Fruit fly (Drosophila melanogaster) whole organism, embryonic: ENCODE results near the gene CG2931.
A peak's percentile ranks its signal among the peaks of the same experiment; 100 is the strongest.

Experiments
- CG10543 ChIP-seq: fragments of 200-800 bp; sonication (Bioruptor generic); optimal IDR thresholded peaks from 3 replicates; lab custom pipeline; 2017; ENCODE audit warnings: missing biosample characterization, mild to moderate bottlenecking, missing genetic modification characterization, moderate library complexity
- CG12299 ChIP-seq: fragments of 200-800 bp; sonication (Bioruptor generic); optimal IDR thresholded peaks from 2 replicates; lab custom pipeline; 2018; ENCODE audit warnings: missing biosample characterization, mild to moderate bottlenecking, missing genetic modification characterization
- CG13123 ChIP-seq: fragments of 200-800 bp; sonication (Bioruptor generic); optimal IDR thresholded peaks from 2 replicates; lab custom pipeline; 2016; ENCODE audit warnings: missing biosample characterization, missing genetic modification characterization
- CG13287 ChIP-seq: fragments of 200-800 bp; sonication (Bioruptor generic); IDR thresholded peaks from 2 replicates; pipeline ENCODE4 v1.3.6; 2022; ENCODE audit warnings: missing biosample characterization, missing genetic modification characterization; ENCODE audit not compliant: partially characterized antibody
- CG14860 ChIP-seq: fragments of 200-800 bp; sonication (Bioruptor generic); IDR thresholded peaks from 3 replicates; pipeline ENCODE4 v1.3.6; 2022; ENCODE audit warnings: missing biosample characterization, missing genetic modification characterization; ENCODE audit not compliant: partially characterized antibody
- CG1603 ChIP-seq: fragments of 200-800 bp; sonication (Bioruptor generic); optimal IDR thresholded peaks from 2 replicates; lab custom pipeline; 2019; ENCODE audit warnings: missing biosample characterization, mild to moderate bottlenecking, missing genetic modification characterization, moderate library complexity
- CG18262 ChIP-seq: fragments of 200-800 bp; optimal IDR thresholded peaks from 3 replicates; lab custom pipeline; 2019; ENCODE audit warnings: missing biosample characterization, mild to moderate bottlenecking, missing genetic modification characterization, moderate library complexity
- CG2116 ChIP-seq: fragments of 200-800 bp; sonication (Bioruptor generic); optimal IDR thresholded peaks from 3 replicates; lab custom pipeline; 2018; ENCODE audit warnings: missing biosample characterization, mild to moderate bottlenecking, missing genetic modification characterization
- CG31224 ChIP-seq: fragments of 200-800 bp; sonication (Bioruptor generic); IDR thresholded peaks from 2 replicates; pipeline ENCODE4 v1.3.6; 2022; ENCODE audit warnings: missing biosample characterization, missing genetic modification characterization
- CG31388 ChIP-seq: fragments of 200-800 bp; sonication (Bioruptor generic); optimal IDR thresholded peaks from 2 replicates; lab custom pipeline; 2016; ENCODE audit warnings: missing biosample characterization, missing genetic modification characterization
- CG33557 ChIP-seq: fragments of 200-800 bp; sonication (Bioruptor generic); optimal IDR thresholded peaks from 2 replicates; lab custom pipeline; 2019; ENCODE audit warnings: missing biosample characterization, mild to moderate bottlenecking, missing genetic modification characterization, moderate library complexity
- CG3995 ChIP-seq: fragments of 200-800 bp; sonication (Bioruptor generic); optimal IDR thresholded peaks from 3 replicates; lab custom pipeline; 2016; ENCODE audit warnings: missing biosample characterization, missing genetic modification characterization
- CG43689 ChIP-seq: fragments of 200-800 bp; sonication (Bioruptor generic); IDR thresholded peaks from 2 replicates; pipeline ENCODE4 v1.3.6; 2022; ENCODE audit warnings: missing biosample characterization, missing genetic modification characterization
- CG4617 ChIP-seq: fragments of 200-800 bp; sonication (Bioruptor generic); optimal IDR thresholded peaks from 3 replicates; lab custom pipeline; 2016; ENCODE audit warnings: missing biosample characterization, missing genetic modification characterization, borderline replicate concordance
- CG6175 ChIP-seq: fragments of 200-800 bp; sonication (Bioruptor generic); IDR thresholded peaks from 3 replicates; pipeline ENCODE4 v1.3.6; 2022; ENCODE audit warnings: missing biosample characterization, missing genetic modification characterization
- CG6254 ChIP-seq: fragments of 200-800 bp; sonication (Bioruptor generic); optimal IDR thresholded peaks from 3 replicates; lab custom pipeline; 2017; ENCODE audit warnings: mild to moderate bottlenecking, missing biosample characterization, missing genetic modification reagents, missing genetic modification characterization
- CG6272 ChIP-seq: fragments of 200-800 bp; sonication (Bioruptor generic); IDR thresholded peaks from 2 replicates; pipeline ENCODE4 v1.3.6; 2022; ENCODE audit warnings: missing biosample characterization, missing genetic modification characterization
- CG7987 ChIP-seq: fragments of 200-800 bp; sonication (Bioruptor generic); optimal IDR thresholded peaks from 2 replicates; lab custom pipeline; 2018; ENCODE audit warnings: missing biosample characterization, mild to moderate bottlenecking, missing genetic modification characterization, moderate library complexity
- CG8388 ChIP-seq: fragments of 200-800 bp; sonication (Bioruptor generic); optimal IDR thresholded peaks from 2 replicates; lab custom pipeline; 2019; ENCODE audit warnings: missing biosample characterization, mild to moderate bottlenecking, missing genetic modification characterization, moderate library complexity
- CG8478 ChIP-seq: fragments of >200 bp; optimal IDR thresholded peaks from 2 replicates; lab custom pipeline; 2018
- CG9797 ChIP-seq: fragments of 200-800 bp; sonication (Bioruptor generic); optimal IDR thresholded peaks from 3 replicates; lab custom pipeline; 2018; ENCODE audit warnings: missing biosample characterization, mild to moderate bottlenecking, missing genetic modification characterization
- Dip3 ChIP-seq: fragments of 200-800 bp; sonication (Bioruptor generic); optimal IDR thresholded peaks from 3 replicates; lab custom pipeline; 2016; ENCODE audit warnings: missing biosample characterization, missing genetic modification characterization
- Eip74EF ChIP-seq, 2 experiments: fragments of 200-800 bp in 1 of 2; fragments of >200 bp in 1 of 2; sonication (Bioruptor generic) in 1 of 2; optimal IDR thresholded peaks; 2 replicates each; lab custom pipeline; 2017 to 2019; ENCODE audit warnings: missing biosample characterization in 2 of 2, missing genetic modification characterization in 2 of 2, mild to moderate bottlenecking in 1 of 2, moderate library complexity in 1 of 2
- Fer1 ChIP-seq: fragments of 200-800 bp; sonication (Bioruptor generic); optimal IDR thresholded peaks from 2 replicates; lab custom pipeline; 2017; ENCODE audit warnings: missing biosample characterization, mild to moderate bottlenecking, missing genetic modification characterization
- Gsc ChIP-seq: fragments of 200-800 bp; sonication (Bioruptor generic); IDR thresholded peaks from 2 replicates; pipeline ENCODE4 v1.3.6; 2022; ENCODE audit warnings: missing biosample characterization, missing genetic modification characterization
- Hsf ChIP-seq: fragments of 200-800 bp; sonication (Bioruptor generic); optimal IDR thresholded peaks from 3 replicates; lab custom pipeline; 2016; ENCODE audit warnings: missing biosample characterization, missing genetic modification characterization
- Lim3 ChIP-seq: fragments of 200-800 bp; sonication (Bioruptor generic); IDR thresholded peaks from 2 replicates; pipeline ENCODE4 v1.3.6; 2022; ENCODE audit warnings: missing biosample characterization, missing genetic modification characterization
- NC2β ChIP-seq: fragments of 200-800 bp; sonication (Bioruptor generic); optimal IDR thresholded peaks from 2 replicates; lab custom pipeline; 2016; ENCODE audit warnings: missing biosample characterization, missing genetic modification characterization
- NfI ChIP-seq: fragments of 200-800 bp; sonication (Bioruptor generic); optimal IDR thresholded peaks from 3 replicates; lab custom pipeline; 2018; ENCODE audit warnings: missing biosample characterization, mild to moderate bottlenecking, missing genetic modification characterization, moderate library complexity
- Trl ChIP-seq, 3 experiments: fragments of >200 bp in 2 of 3; fragments of 200-800 bp in 1 of 3; sonication (Bioruptor generic) in 1 of 3; optimal IDR thresholded peaks; 2 replicates in 1 of 3; 3 replicates in 2 of 3; lab custom pipeline; 2016 to 2017; ENCODE audit warnings: missing biosample characterization in 1 of 3, missing genetic modification characterization in 1 of 3
- Usf ChIP-seq: fragments of 200-800 bp; sonication (Bioruptor generic); optimal IDR thresholded peaks from 2 replicates; lab custom pipeline; 2017; ENCODE audit warnings: missing genotype, missing biosample characterization, missing genetic modification characterization
- YL-1 ChIP-seq: fragments of 200-800 bp; sonication (Bioruptor generic); optimal IDR thresholded peaks from 3 replicates; lab custom pipeline; 2017; ENCODE audit warnings: missing biosample characterization, mild to moderate bottlenecking, missing genetic modification characterization
- bcd ChIP-seq: fragments of 200-800 bp; sonication (Bioruptor generic); optimal IDR thresholded peaks from 2 replicates; lab custom pipeline; 2017; ENCODE audit warnings: missing biosample characterization, mild to moderate bottlenecking, missing genetic modification characterization
- bsh ChIP-seq, 2 experiments: fragments of 200-800 bp; sonication (Bioruptor generic); optimal IDR thresholded peaks; 2 replicates each; lab custom pipeline; 2017 to 2018; ENCODE audit warnings: mild to moderate bottlenecking in 2 of 2, missing biosample characterization in 2 of 2, missing genetic modification characterization in 2 of 2, moderate library complexity in 1 of 2
- caup ChIP-seq: fragments of 200-800 bp; sonication (Bioruptor generic); optimal IDR thresholded peaks from 3 replicates; lab custom pipeline; 2017; ENCODE audit warnings: missing biosample characterization, mild to moderate bottlenecking, missing genetic modification characterization, moderate library complexity; ENCODE audit not compliant: severe bottlenecking
- cwo ChIP-seq: fragments of 200-800 bp; sonication (Bioruptor generic); optimal IDR thresholded peaks from 3 replicates; lab custom pipeline; 2017; ENCODE audit warnings: missing biosample characterization, missing genetic modification characterization, mild to moderate bottlenecking, moderate library complexity, missing genetic modification reagents
- dmrt11E ChIP-seq: fragments of 200-800 bp; sonication (Bioruptor generic); optimal IDR thresholded peaks from 3 replicates; lab custom pipeline; 2018; ENCODE audit warnings: missing biosample characterization, mild to moderate bottlenecking, missing genetic modification characterization, moderate library complexity
- dmrt99B ChIP-seq: fragments of 200-800 bp; sonication (Bioruptor generic); optimal IDR thresholded peaks from 2 replicates; lab custom pipeline; 2018; ENCODE audit warnings: missing biosample characterization, mild to moderate bottlenecking, missing genetic modification characterization, moderate library complexity
- ftz-f1 ChIP-seq: fragments of 200-800 bp; sonication (Bioruptor generic); optimal IDR thresholded peaks from 2 replicates; lab custom pipeline; 2016; ENCODE audit warnings: missing biosample characterization, missing genetic modification characterization
- ham ChIP-seq: fragments of 200-800 bp; sonication (Bioruptor generic); IDR thresholded peaks from 2 replicates; pipeline ENCODE4 v1.3.6; 2022; ENCODE audit warnings: missing biosample characterization, missing genetic modification characterization
- hth ChIP-seq: fragments of >200 bp; optimal IDR thresholded peaks from 2 replicates; lab custom pipeline; 2017; ENCODE audit warnings: inconsistent platforms
- salm ChIP-seq: fragments of 200-800 bp; sonication (Bioruptor generic); optimal IDR thresholded peaks from 2 replicates; lab custom pipeline; 2018; ENCODE audit warnings: missing biosample characterization, mild to moderate bottlenecking, missing genetic modification characterization
- scrt ChIP-seq: fragments of 200-800 bp; sonication (Bioruptor generic); optimal IDR thresholded peaks from 2 replicates; lab custom pipeline; 2018; ENCODE audit warnings: missing biosample characterization, mild to moderate bottlenecking, missing genetic modification characterization, moderate library complexity
- sna ChIP-seq: fragments of 200-800 bp; sonication (Bioruptor generic); IDR thresholded peaks from 2 replicates; pipeline ENCODE4 v1.3.6; 2022; ENCODE audit warnings: missing biosample characterization, missing genetic modification characterization; ENCODE audit not compliant: partially characterized antibody
- sr ChIP-seq: fragments of 200-800 bp; sonication (Bioruptor generic); IDR thresholded peaks from 3 replicates; pipeline ENCODE4 v1.3.6; 2022; ENCODE audit warnings: missing biosample characterization, missing genetic modification characterization
- sug ChIP-seq: fragments of 200-800 bp; optimal IDR thresholded peaks from 2 replicates; lab custom pipeline; 2019; ENCODE audit warnings: missing biosample characterization, mild to moderate bottlenecking, missing genetic modification characterization, moderate library complexity
- tna ChIP-seq: fragments of 200-800 bp; sonication (Bioruptor generic); IDR thresholded peaks from 2 replicates; pipeline ENCODE4 v1.3.6; 2022; ENCODE audit warnings: missing biosample characterization, missing genetic modification characterization; ENCODE audit not compliant: partially characterized antibody
- unc-4 ChIP-seq: fragments of 200-800 bp; sonication (Bioruptor generic); IDR thresholded peaks from 2 replicates; pipeline ENCODE4 v1.3.6; 2022; ENCODE audit warnings: missing biosample characterization, missing genetic modification characterization; ENCODE audit not compliant: partially characterized antibody
- wor ChIP-seq: fragments of 200-800 bp; sonication (Bioruptor generic); IDR thresholded peaks from 2 replicates; pipeline ENCODE4 v1.3.6; 2022; ENCODE audit warnings: missing biosample characterization, missing genetic modification characterization
- z ChIP-seq: fragments of 200-800 bp; sonication (Bioruptor generic); IDR thresholded peaks from 3 replicates; pipeline ENCODE4 v1.3.6; 2022; ENCODE audit warnings: missing biosample characterization, missing genetic modification characterization

Gene CG2931

DNA sequence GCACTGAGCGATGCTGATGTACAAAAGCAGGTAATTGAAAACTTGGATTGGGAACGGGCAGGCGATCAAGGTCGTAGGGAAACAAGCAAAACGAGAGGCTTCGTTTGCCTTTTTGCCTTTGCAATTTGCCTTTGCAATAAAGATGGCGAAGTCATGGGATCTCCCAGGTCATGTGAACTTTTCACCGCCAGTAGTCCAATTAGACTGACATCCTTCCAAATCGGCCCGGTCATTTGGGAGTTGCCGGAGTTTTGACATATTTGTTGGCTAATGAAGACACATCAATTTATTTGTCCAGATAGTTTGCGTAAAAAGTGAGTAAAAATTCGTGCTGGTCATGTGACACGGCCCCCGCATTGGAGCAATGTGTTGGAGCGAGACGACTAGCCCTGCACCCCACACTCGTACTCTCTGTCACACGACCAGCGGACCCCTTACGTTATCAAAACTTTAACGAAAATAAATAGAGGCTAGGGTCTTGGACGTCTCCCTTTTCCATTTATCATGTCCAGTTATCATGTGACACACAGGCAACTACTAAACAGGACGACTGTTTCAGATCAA, 23.7 kb upstream of the CG2931 start (continued):
- TF ChIP-seq unc-4 (GFP tag; lab: Robert Waterston, UW) (no peak), CG18262 (tag; lab: Kevin White, UChicago) (no peak), dmrt11E (tag; lab: Kevin White, UChicago) (no peak), tna (no peak), CG8388 (GFP tag; lab: Kevin White, UChicago) (no peak), CG31388 (GFP tag; lab: Kevin White, UChicago) (no peak), CG14860 (no peak), CG6175 (no peak), NfI (GFP tag; lab: Kevin White, UChicago) (no peak), CG13123 (GFP tag; lab: Kevin White, UChicago) (no peak), Fer1 (GFP tag; lab: Kevin White, UChicago) (no peak), ham (GFP tag; lab: Robert Waterston, UW) (no peak), Hsf (GFP tag; lab: Kevin White, UChicago) (no peak), sug (tag; lab: Kevin White, UChicago) (peak; percentile 57), CG1603 (tag; lab: Kevin White, UChicago) (no peak), CG31224 (GFP tag; lab: Robert Waterston, UW) (no peak), dmrt99B (no peak), CG4617 (GFP tag; lab: Kevin White, UChicago) (peak; percentile 47), CG13287 (GFP tag; lab: Robert Waterston, UW) (no peak; the same call in 1 of the 2 replicates), CG3995 (GFP tag; lab: Kevin White, UChicago) (no peak), wor (no peak), caup (GFP tag; lab: Kevin White, UChicago) (no peak), Eip74EF (GFP tag; optimal IDR thresholded peaks at IDR 0.05; lab: Kevin White, UChicago) (no peak), CG10543 (GFP tag; lab: Kevin White, UChicago) (peak; percentile 13), NC2β (GFP tag; lab: Kevin White, UChicago) (no peak), Trl (optimal IDR thresholded peaks at IDR 0.05; lab: Kevin White, UChicago) (no peak), Trl (GFP tag; optimal IDR thresholded peaks at IDR 0.05; lab: Kevin White, UChicago) (no peak), CG7987 (GFP tag; lab: Kevin White, UChicago) (no peak), Gsc (GFP tag; lab: Robert Waterston, UW) (no peak), bcd (GFP tag; lab: Kevin White, UChicago) (no peak), hth (no peak), sna (GFP tag; lab: Robert Waterston, UW) (no peak), CG33557 (GFP tag; lab: Kevin White, UChicago) (no peak), CG6272 (GFP tag; lab: Robert Waterston, UW) (no peak), ftz-f1 (GFP tag; lab: Kevin White, UChicago) (peak; percentile 63), YL-1 (GFP tag; lab: Kevin White, UChicago) (peak; percentile 78), z (GFP tag; lab: Robert Waterston, UW) (no peak), CG12299 (tag; lab: Kevin White, UChicago) (no peak), CG43689 (GFP tag; lab: Robert Waterston, UW) (no peak), sr (peak; percentile 67; the same call in 2 of the 3 replicates), CG9797 (GFP tag; lab: Kevin White, UChicago) (no peak), Usf (peak; percentile 91), CG2116 (GFP tag; lab: Kevin White, UChicago) (no peak), CG8478 (lab: Kevin White, UChicago) (peak; percentile 17), scrt (no peak), Lim3 (GFP tag; lab: Robert Waterston, UW) (no peak), salm (tag; lab: Kevin White, UChicago) (no peak), cwo (peak; percentile 79), CG6254 (GFP tag; lab: Kevin White, UChicago) (no peak), bsh (GFP tag; optimal IDR thresholded peaks at IDR 0.05; lab: Kevin White, UChicago) (no peak), Dip3 (no peak)
